Worm (Caenorhabditis elegans) whole organism, L3 larva: Measurements from ENCODE around the gene F13C5.5.

Experiments
- R02D3.7 ChIP-seq: fragments of 150-350 bp; optimal IDR thresholded peaks from 2 replicates; lab custom pipeline; 2014; ENCODE audit warnings: missing biosample characterization, missing genetic modification characterization
- ZK546.5 ChIP-seq: sonication (generic microtip); optimal IDR thresholded peaks from 2 replicates; lab custom pipeline; 2017; ENCODE audit warnings: missing biosample characterization, missing genetic modification characterization
- ama-1 ChIP-seq: fragments of 150-350 bp; optimal IDR thresholded peaks from 2 replicates; lab custom pipeline; 2018
- ceh-16 ChIP-seq: sonication (generic microtip); optimal IDR thresholded peaks from 2 replicates; lab custom pipeline; 2017; ENCODE audit warnings: missing biosample characterization, missing genetic modification characterization
- ceh-82 ChIP-seq: fragments of 150-350 bp; optimal IDR thresholded peaks from 2 replicates; lab custom pipeline; 2014; ENCODE audit warnings: missing biosample characterization, missing genetic modification characterization
- ceh-9 ChIP-seq: sonication (generic microtip); optimal IDR thresholded peaks from 2 replicates; lab custom pipeline; 2018; ENCODE audit warnings: missing biosample characterization, missing genetic modification characterization
- daf-12 ChIP-seq: fragments of 150-350 bp; optimal IDR thresholded peaks from 2 replicates; lab custom pipeline; 2014; ENCODE audit warnings: missing biosample characterization, missing genetic modification reagents, missing genetic modification characterization
- egl-27 ChIP-seq: sonication (generic microtip); optimal IDR thresholded peaks from 4 replicates; lab custom pipeline; 2017; ENCODE audit warnings: missing biosample characterization, missing genetic modification reagents, missing genetic modification characterization
- egl-5 ChIP-seq: fragments of 150-350 bp; optimal IDR thresholded peaks from 2 replicates; lab custom pipeline; 2017; ENCODE audit warnings: missing biosample characterization, missing genetic modification reagents, missing genetic modification characterization, inconsistent platforms
- elt-1 ChIP-seq: fragments of 150-350 bp; optimal IDR thresholded peaks from 2 replicates; lab custom pipeline; 2014; ENCODE audit warnings: missing biosample characterization, missing genetic modification characterization
- elt-2 ChIP-seq: sonication (generic microtip); optimal IDR thresholded peaks from 2 replicates; lab custom pipeline; 2016; ENCODE audit warnings: missing genetic modification reagents, mild to moderate bottlenecking, missing genetic modification characterization, missing compliant biosample characterization
- elt-3 ChIP-seq, 3 experiments: fragments of 150-350 bp in 1 of 3; sonication (generic microtip) in 2 of 3; optimal IDR thresholded peaks; 2 replicates in 2 of 3; 4 replicates in 1 of 3; lab custom pipeline; 2014 to 2017; ENCODE audit warnings: missing biosample characterization in 3 of 3, missing genetic modification characterization in 3 of 3
- eor-1 ChIP-seq, 2 experiments: fragments of 150-350 bp; optimal IDR thresholded peaks; 2 replicates each; lab custom pipeline; 2014 to 2018; ENCODE audit warnings: missing biosample characterization in 2 of 2, missing genetic modification characterization in 2 of 2
- fkh-10 ChIP-seq: sonication (generic microtip); optimal IDR thresholded peaks from 2 replicates; lab custom pipeline; 2017; ENCODE audit warnings: missing biosample characterization, missing genetic modification reagents, missing genetic modification characterization
- fkh-2 ChIP-seq: fragments of 150-350 bp; optimal IDR thresholded peaks from 2 replicates; lab custom pipeline; 2014; ENCODE audit warnings: missing biosample characterization, missing genetic modification reagents, missing genetic modification characterization
- fos-1 ChIP-seq: fragments of 150-350 bp; optimal IDR thresholded peaks from 2 replicates; lab custom pipeline; 2014; ENCODE audit warnings: missing biosample characterization, missing genetic modification characterization
- jun-1 ChIP-seq: fragments of 150-350 bp; optimal IDR thresholded peaks from 2 replicates; lab custom pipeline; 2014; ENCODE audit warnings: missing biosample characterization, missing genetic modification reagents, missing genetic modification characterization
- lin-15B ChIP-seq: fragments of 150-350 bp; optimal IDR thresholded peaks from 2 replicates; lab custom pipeline; 2014; ENCODE audit warnings: missing biosample characterization, missing genetic modification characterization
- lin-39 ChIP-seq: fragments of 150-350 bp; optimal IDR thresholded peaks from 2 replicates; lab custom pipeline; 2018; ENCODE audit warnings: missing biosample characterization, missing genetic modification reagents, missing genetic modification characterization
- lsy-12 ChIP-seq: sonication (generic microtip); optimal IDR thresholded peaks from 2 replicates; lab custom pipeline; 2016; ENCODE audit warnings: mild to moderate bottlenecking, missing genetic modification characterization, missing compliant biosample characterization
- mdl-1 ChIP-seq: fragments of 150-350 bp; optimal IDR thresholded peaks from 2 replicates; lab custom pipeline; 2014; ENCODE audit warnings: missing biosample characterization, missing genetic modification characterization
- nfya-1 ChIP-seq: sonication (generic microtip); optimal IDR thresholded peaks from 2 replicates; lab custom pipeline; 2017; ENCODE audit warnings: missing genetic modification characterization, mild to moderate bottlenecking, missing compliant biosample characterization, antibody characterized with exemption, moderate library complexity; ENCODE audit not compliant: insufficient read depth
- nhr-25 ChIP-seq: sonication (generic microtip); optimal IDR thresholded peaks from 2 replicates; lab custom pipeline; 2017; ENCODE audit warnings: missing biosample characterization, missing genetic modification characterization
- nhr-67 ChIP-seq: fragments of 150-350 bp; optimal IDR thresholded peaks from 2 replicates; lab custom pipeline; 2014; ENCODE audit warnings: missing biosample characterization, missing genetic modification characterization
- nhr-76 ChIP-seq: fragments of 150-350 bp; sonication (generic microtip); optimal IDR thresholded peaks from 5 replicates; lab custom pipeline; 2014; ENCODE audit warnings: missing biosample characterization, missing genetic modification characterization
- nhr-77 ChIP-seq: fragments of 150-350 bp; optimal IDR thresholded peaks from 2 replicates; lab custom pipeline; 2014; ENCODE audit warnings: missing biosample characterization, missing genetic modification characterization
- pqm-1 ChIP-seq: fragments of 150-350 bp; optimal IDR thresholded peaks from 2 replicates; lab custom pipeline; 2017; ENCODE audit warnings: missing biosample characterization, missing genetic modification characterization, inconsistent platforms
- sea-2 ChIP-seq: fragments of 150-350 bp; sonication (generic microtip); optimal IDR thresholded peaks from 4 replicates; lab custom pipeline; 2014; ENCODE audit warnings: missing biosample characterization, missing genetic modification reagents, missing genetic modification characterization
- tbx-2 ChIP-seq: sonication (generic microtip); optimal IDR thresholded peaks from 2 replicates; lab custom pipeline; 2016; ENCODE audit warnings: mild to moderate bottlenecking, missing genetic modification characterization, missing compliant biosample characterization
- unc-39 ChIP-seq: sonication (generic microtip); optimal IDR thresholded peaks from 4 replicates; lab custom pipeline; 2017; ENCODE audit warnings: missing biosample characterization, missing genetic modification characterization
- zag-1 ChIP-seq: fragments of 150-350 bp; optimal IDR thresholded peaks from 2 replicates; lab custom pipeline; 2014; ENCODE audit warnings: missing biosample characterization, missing genetic modification characterization
- ztf-11 ChIP-seq: fragments of 150-350 bp; optimal IDR thresholded peaks from 2 replicates; lab custom pipeline; 2014; ENCODE audit warnings: missing biosample characterization, missing genetic modification characterization
- ztf-4 ChIP-seq: fragments of 150-350 bp; optimal IDR thresholded peaks from 2 replicates; lab custom pipeline; 2014; ENCODE audit warnings: missing biosample characterization, missing genetic modification characterization

F13C5.5 gene

ce11 chrX:645589-645988, 37.3 kb upstream of the F13C5.5 start:
- peak; percentile 58 for TF ChIP-seq pqm-1 (tag; lab: Kevin White, UChicago)
- TF ChIP-seq lin-39: no peak
- no peak for TF ChIP-seq nhr-76 (tag; lab: Kevin White, UChicago)
- TF ChIP-seq elt-2 (tag; lab: Kevin White, UChicago): peak; percentile 90
- TF ChIP-seq eor-1 (tag; optimal IDR thresholded peaks at IDR 0.05; lab: Kevin White, UChicago): no peak
- no peak for TF ChIP-seq ceh-82 (tag; lab: Kevin White, UChicago)
- no peak for TF ChIP-seq ama-1 (lab: Kevin White, UChicago)

ce11 chrX:642817-643216, 34.5 kb upstream of the F13C5.5 start:
- peak; percentile 50 for TF ChIP-seq elt-2 (tag; lab: Kevin White, UChicago)
- no peak for TF ChIP-seq ceh-9 (tag; lab: Kevin White, UChicago)
- TF ChIP-seq lin-39: no peak

ce11 chrX:641440-641839, 33.1 kb upstream of the F13C5.5 start, which contains the start of gene M6.11:
M6.11 (minus strand) TSS chrX:641540.
- TF ChIP-seq ceh-16 (no peak), fkh-2 (tag; lab: Kevin White, UChicago) (no peak), elt-1 (tag; lab: Kevin White, UChicago) (no peak), nhr-67 (tag; lab: Kevin White, UChicago) (no peak), nfya-1 (tag; lab: Kevin White, UChicago) (no peak), zag-1 (tag; lab: Kevin White, UChicago) (no peak), lsy-12 (no peak), elt-3 (tag; optimal IDR thresholded peaks at IDR 0.05; lab: Kevin White, UChicago) (no peak), ZK546.5 (tag; lab: Kevin White, UChicago) (no peak), tbx-2 (no peak), pqm-1 (tag; lab: Kevin White, UChicago) (no peak), fkh-10 (GFP tag; lab: Kevin White, UChicago) (no peak), R02D3.7 (no peak), nhr-77 (tag; lab: Kevin White, UChicago) (no peak)

ce11 chrX:637588-637987, 29.3 kb upstream of the F13C5.5 start:
- TF ChIP-seq lin-15B (no peak), elt-2 (tag; lab: Kevin White, UChicago) (peak; percentile 63), tbx-2 (no peak)

- TF ChIP-seq ama-1 (lab: Kevin White, UChicago) (no peak), nhr-77 (tag; lab: Kevin White, UChicago) (no peak), tbx-2 (no peak), nhr-25 (tag; lab: Kevin White, UChicago) (no peak), lin-39 (no peak), elt-3 (tag; optimal IDR thresholded peaks at IDR 0.05; lab: Kevin White, UChicago) (no peak)
These were observed 28.6 kb upstream of the F13C5.5 start, which contains the start of gene pha-2 for ce11 chrX:636893-637292. pha-2 (minus strand) TSS chrX:636993.

ce11 chrX:629134-629533, 20.8 kb upstream of the F13C5.5 start, which contains the start of gene M6.4:
M6.4 (plus strand) TSS chrX:629188.
- TF ChIP-seq fkh-10 (GFP tag; lab: Kevin White, UChicago) (no peak), ama-1 (lab: Kevin White, UChicago) (no peak), R02D3.7 (no peak), nfya-1 (tag; lab: Kevin White, UChicago) (no peak)

- TF ChIP-seq elt-2 (tag; lab: Kevin White, UChicago): no peak
- no peak for TF ChIP-seq mdl-1
- TF ChIP-seq lsy-12: no peak
- TF ChIP-seq egl-5 (tag; lab: Kevin White, UChicago): no peak
- no peak for TF ChIP-seq lin-15B
- no peak for TF ChIP-seq nhr-77 (tag; lab: Kevin White, UChicago)
- TF ChIP-seq pqm-1 (tag; lab: Kevin White, UChicago): no peak
- no peak for TF ChIP-seq ama-1 (lab: Kevin White, UChicago)
- no peak for TF ChIP-seq sea-2
- TF ChIP-seq nhr-25 (tag; lab: Kevin White, UChicago): no peak
- no peak for TF ChIP-seq jun-1 (tag; lab: Kevin White, UChicago)
- no peak for TF ChIP-seq egl-27 (tag; lab: Kevin White, UChicago)
- TF ChIP-seq fos-1: no peak
- no peak for TF ChIP-seq ztf-11 (tag; lab: Kevin White, UChicago)
- TF ChIP-seq ztf-4: no peak
- no peak for TF ChIP-seq daf-12 (tag; lab: Kevin White, UChicago)
- no peak for TF ChIP-seq ceh-82 (tag; lab: Kevin White, UChicago)
- TF ChIP-seq elt-1 (tag; lab: Kevin White, UChicago): no peak
- TF ChIP-seq unc-39: no peak
- TF ChIP-seq fkh-2 (tag; lab: Kevin White, UChicago): no peak
These were observed 13.4 kb upstream of the F13C5.5 start for ce11 chrX:621688-622087.
